Fruit fly (Drosophila melanogaster): ENCODE measurements around the gene CG7102.

- TF ChIP-seq h (optimal IDR thresholded peaks at IDR 0.05) = no peak
- TF ChIP-seq Myc (optimal IDR thresholded peaks at IDR 0.05) = no peak
Observed at dm6 chr2L:7890654-7891114, 3.4 kb upstream of the CG7102 start, which contains the start of gene Spn28Db.
